In the genomic region with DNA sequence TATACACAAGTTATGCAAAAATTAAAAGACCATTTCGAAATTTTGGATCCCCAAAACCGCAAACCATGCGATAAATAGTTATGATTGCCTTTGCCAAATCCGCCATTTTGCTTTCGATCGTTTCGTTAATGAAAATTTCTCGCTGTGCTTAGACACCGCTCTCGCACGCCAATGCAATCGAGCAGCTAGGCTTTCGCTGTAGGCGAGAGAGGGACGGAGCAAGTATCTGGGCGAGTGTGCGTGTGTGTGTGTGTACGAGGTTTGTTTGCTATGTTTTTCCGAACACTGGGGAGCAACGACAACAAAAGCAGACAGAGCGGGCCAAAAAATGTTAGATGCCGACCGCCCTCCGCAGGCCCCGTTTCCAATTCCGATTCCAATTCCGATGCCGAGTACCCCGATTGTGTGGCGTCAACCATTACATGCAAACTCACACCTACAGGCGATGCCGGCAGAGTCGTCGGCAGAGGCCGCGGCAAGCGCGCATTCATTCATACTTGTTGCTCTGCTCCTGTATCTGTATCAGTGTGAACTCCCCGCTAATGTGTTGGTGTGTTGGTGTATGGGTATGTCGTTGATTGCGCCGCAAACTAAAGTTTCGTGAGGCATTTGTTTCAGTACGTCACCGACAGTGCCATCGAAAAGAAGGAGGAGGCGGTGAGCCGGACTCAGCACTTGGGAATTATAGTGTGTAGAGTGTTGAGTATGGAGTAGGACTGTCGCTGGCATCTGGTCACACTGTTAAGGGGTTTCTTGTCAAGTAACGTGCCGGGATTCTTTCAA, we compare ENCODE assay signal across 1 fruit fly cellular context.
TF ChIP-seq lines count a peak whose summit lies in the region.

No protein-coding gene starts in this region.

TF ChIP-seq in whole organism, embryonic, 481 proteins besides CTCF, POLR2A, EP300 and RAD21 (continued from another document and continues in another):
- TF ChIP-seq fd96Cb (tag; optimal IDR thresholded peaks at IDR 0.05; lab: Kevin White, UChicago) (peak; percentile 27), CG2889 (GFP tag; IDR thresholded peaks at IDR 0.05; lab: Robert Waterston, UW) (peak; percentile 65; the same call in 2 of the 3 replicates), CG4282 (GFP tag; optimal IDR thresholded peaks at IDR 0.05; lab: Kevin White, UChicago) (no peak), toy (GFP tag; IDR thresholded peaks at IDR 0.05; lab: Robert Waterston, UW) (no peak), fd64A (GFP tag; optimal IDR thresholded peaks at IDR 0.05; lab: Kevin White, UChicago) (peak; percentile 51), tgo (GFP tag; IDR thresholded peaks at IDR 0.05; lab: Robert Waterston, UW) (peak; percentile 53; the same call in 2 of the 3 replicates), Pdp1 (GFP tag; optimal IDR thresholded peaks at IDR 0.05; lab: Kevin White, UChicago) (peak; percentile 27 to 77), CG17186 (GFP tag; optimal IDR thresholded peaks at IDR 0.05; lab: Kevin White, UChicago) (no peak), Hmr (GFP tag; optimal IDR thresholded peaks at IDR 0.05; lab: Kevin White, UChicago) (peak; percentile 67), CG1647 (GFP tag; optimal IDR thresholded peaks at IDR 0.05; lab: Kevin White, UChicago) (peak; percentile 12), CG11456 (GFP tag; IDR thresholded peaks at IDR 0.05; lab: Robert Waterston, UW) (peak; percentile 62; the same call in 2 of the 3 replicates), CG2202 (tag; optimal IDR thresholded peaks at IDR 0.05; lab: Kevin White, UChicago) (peak; percentile 12), ab (GFP tag; optimal IDR thresholded peaks at IDR 0.05; lab: Kevin White, UChicago) (peak; percentile 67), az2 (GFP tag; optimal IDR thresholded peaks at IDR 0.05; lab: Kevin White, UChicago) (peak; percentile 8), Rfx (GFP tag; IDR thresholded peaks at IDR 0.05; lab: Robert Waterston, UW) (peak; percentile 77; the same call in 1 of the 2 replicates), emc (GFP tag; optimal IDR thresholded peaks at IDR 0.05; lab: Kevin White, UChicago) (no peak), CG18764 (GFP tag; optimal IDR thresholded peaks at IDR 0.05; lab: Kevin White, UChicago) (peak; percentile 7), Ssrp (tag; optimal IDR thresholded peaks at IDR 0.05; lab: Kevin White, UChicago) (peak; percentile 17), H15 (GFP tag; IDR thresholded peaks at IDR 0.05; lab: Robert Waterston, UW) (0 out of 3 replicates have a peak, but pooled peaks have one; percentile 35), twi (tag; optimal IDR thresholded peaks at IDR 0.05; lab: Kevin White, UChicago) (no peak), ATbp (GFP tag; optimal IDR thresholded peaks at IDR 0.05; lab: Kevin White, UChicago) (no peak), CG17912 (GFP tag; optimal IDR thresholded peaks at IDR 0.05; lab: Kevin White, UChicago) (peak; percentile 30), CG2875 (GFP tag; optimal IDR thresholded peaks at IDR 0.05; lab: Kevin White, UChicago) (peak; percentile 35), CG1832 (GFP tag; optimal IDR thresholded peaks at IDR 0.05; lab: Kevin White, UChicago) (peak; percentile 74), Hsf (GFP tag; optimal IDR thresholded peaks at IDR 0.05; lab: Kevin White, UChicago) (peak; percentile 37), p53 (GFP tag; optimal IDR thresholded peaks at IDR 0.05; lab: Kevin White, UChicago) (no peak), cas (GFP tag; IDR thresholded peaks at IDR 0.05; lab: Robert Waterston, UW) (0 out of 2 replicates have a peak, but pooled peaks have one; percentile 16), PHDP (tag; optimal IDR thresholded peaks at IDR 0.05; lab: Kevin White, UChicago) (no peak), Sry-β (GFP tag; optimal IDR thresholded peaks at IDR 0.05; lab: Kevin White, UChicago) (no peak), ERR (GFP tag; optimal IDR thresholded peaks at IDR 0.05; lab: Kevin White, UChicago) (peak; percentile 36), CG12236 (GFP tag; optimal IDR thresholded peaks at IDR 0.05; lab: Kevin White, UChicago) (no peak), C15 (GFP tag; IDR thresholded peaks at IDR 0.05; lab: Robert Waterston, UW) (0 out of 3 replicates have a peak, but pooled peaks have one; percentile 33), NC2α (GFP tag; optimal IDR thresholded peaks at IDR 0.05; lab: Kevin White, UChicago) (no peak), CG14860 (GFP tag; IDR thresholded peaks at IDR 0.05; lab: Robert Waterston, UW; ENCODE audit: partially characterized antibody) (no peak), CG3995 (GFP tag; optimal IDR thresholded peaks at IDR 0.05; lab: Kevin White, UChicago) (no peak), CG9932 (GFP tag; IDR thresholded peaks at IDR 0.05; lab: Robert Waterston, UW) (peak; percentile 69), repo (GFP tag; optimal IDR thresholded peaks at IDR 0.05; lab: Kevin White, UChicago) (peak; percentile 13), CG11504 (tag; optimal IDR thresholded peaks at IDR 0.05; lab: Kevin White, UChicago) (peak; percentile 25), CG31388 (GFP tag; optimal IDR thresholded peaks at IDR 0.05; lab: Kevin White, UChicago) (no peak), pzg (GFP tag; optimal IDR thresholded peaks at IDR 0.05; lab: Kevin White, UChicago) (peak; percentile 22), bsh (GFP tag; optimal IDR thresholded peaks at IDR 0.05; lab: Kevin White, UChicago) (peak; percentile 44 to 47), CG14441 (GFP tag; IDR thresholded peaks at IDR 0.05; lab: Robert Waterston, UW) (peak; percentile 65; the same call in 1 of the 2 replicates), CG31365 (tag; optimal IDR thresholded peaks at IDR 0.05; lab: Kevin White, UChicago) (peak; percentile 50), CG14667 (GFP tag; IDR thresholded peaks at IDR 0.05; lab: Robert Waterston, UW) (peak; percentile 17; the same call in 1 of the 2 replicates), CG8388 (GFP tag; optimal IDR thresholded peaks at IDR 0.05; lab: Kevin White, UChicago) (peak; percentile 7), insv (GFP tag; optimal IDR thresholded peaks at IDR 0.05; lab: Kevin White, UChicago) (no peak), TFAM (GFP tag; optimal IDR thresholded peaks at IDR 0.05; lab: Kevin White, UChicago) (no peak), CG12104 (GFP tag; optimal IDR thresholded peaks at IDR 0.05; lab: Kevin White, UChicago) (peak; percentile 32), CG2712 (tag; optimal IDR thresholded peaks at IDR 0.05; lab: Kevin White, UChicago) (peak; percentile 46), Sox102F (GFP tag; optimal IDR thresholded peaks at IDR 0.05; lab: Kevin White, UChicago) (peak; percentile 42), stwl (tag; optimal IDR thresholded peaks at IDR 0.05; lab: Kevin White, UChicago) (peak; percentile 65), CG33213 (GFP tag; optimal IDR thresholded peaks at IDR 0.05; lab: Kevin White, UChicago) (peak; percentile 9), Nf-YB (GFP tag; optimal IDR thresholded peaks at IDR 0.05; lab: Kevin White, UChicago) (peak; percentile 30), CG17328 (GFP tag; IDR thresholded peaks at IDR 0.05; lab: Robert Waterston, UW) (peak; percentile 28; the same call in 1 of the 2 replicates), CG1792 (GFP tag; optimal IDR thresholded peaks at IDR 0.05; lab: Kevin White, UChicago) (peak; percentile 52), Dbx (GFP tag; IDR thresholded peaks at IDR 0.05; lab: Robert Waterston, UW) (peak; percentile 72), grau (tag; optimal IDR thresholded peaks at IDR 0.05; lab: Kevin White, UChicago) (peak; percentile 31), Asciz (GFP tag; optimal IDR thresholded peaks at IDR 0.05; lab: Kevin White, UChicago) (no peak), pros (GFP tag; optimal IDR thresholded peaks at IDR 0.05; lab: Kevin White, UChicago) (peak; percentile 80), Meics (GFP tag; optimal IDR thresholded peaks at IDR 0.05; lab: Kevin White, UChicago) (peak; percentile 6), CG9437 (GFP tag; optimal IDR thresholded peaks at IDR 0.05; lab: Kevin White, UChicago) (no peak), CG7839 (tag; optimal IDR thresholded peaks at IDR 0.05; lab: Kevin White, UChicago) (peak; percentile 37), Stat92E (GFP tag; optimal IDR thresholded peaks at IDR 0.05; lab: Kevin White, UChicago) (peak in 2 of 3 experiments; percentile 31 to 77), cwo (GFP tag; optimal IDR thresholded peaks at IDR 0.05; lab: Kevin White, UChicago) (peak; percentile 85), kay (GFP tag; optimal IDR thresholded peaks at IDR 0.05; lab: Kevin White, UChicago) (peak; percentile 58), dm (GFP tag; optimal IDR thresholded peaks at IDR 0.05; lab: Kevin White, UChicago) (no peak), gcm (GFP tag; optimal IDR thresholded peaks at IDR 0.05; lab: Kevin White, UChicago) (peak; percentile 50), Dp (GFP tag; optimal IDR thresholded peaks at IDR 0.05; lab: Kevin White, UChicago) (no peak), slou (GFP tag; optimal IDR thresholded peaks at IDR 0.05; lab: Kevin White, UChicago) (no peak), CG2120 (GFP tag; optimal IDR thresholded peaks at IDR 0.05; lab: Kevin White, UChicago) (peak; percentile 34), CG3065 (GFP tag; optimal IDR thresholded peaks at IDR 0.05; lab: Kevin White, UChicago) (no peak), H2.0 (GFP tag; IDR thresholded peaks at IDR 0.05; lab: Robert Waterston, UW) (0 out of 2 replicates have a peak, but pooled peaks have one; percentile 40), dan (GFP tag; IDR thresholded peaks at IDR 0.05; lab: Robert Waterston, UW) (no peak), CG4707 (GFP tag; optimal IDR thresholded peaks at IDR 0.05; lab: Kevin White, UChicago) (no peak), nom (GFP tag; optimal IDR thresholded peaks at IDR 0.05; lab: Kevin White, UChicago) (peak; percentile 55), CG3407 (GFP tag; optimal IDR thresholded peaks at IDR 0.05; lab: Kevin White, UChicago) (no peak), CG7786 (GFP tag; optimal IDR thresholded peaks at IDR 0.05; lab: Kevin White, UChicago) (peak; percentile 64), lmd (GFP tag; IDR thresholded peaks at IDR 0.05; lab: Robert Waterston, UW) (peak; percentile 70), prd (optimal IDR thresholded peaks at IDR 0.05; lab: Kevin White, UChicago) (no peak), prd (GFP tag; IDR thresholded peaks at IDR 0.05; lab: Robert Waterston, UW) (peak; percentile 75), CG4404 (GFP tag; IDR thresholded peaks at IDR 0.05; lab: Robert Waterston, UW) (peak; percentile 39; the same call in 1 of the 2 replicates), mirr (GFP tag; optimal IDR thresholded peaks at IDR 0.05; lab: Kevin White, UChicago) (peak; percentile 97), CG8089 (GFP tag; optimal IDR thresholded peaks at IDR 0.05; lab: Kevin White, UChicago) (peak; percentile 15), Opbp (GFP tag; IDR thresholded peaks at IDR 0.05; lab: Robert Waterston, UW; ENCODE audit: partially characterized antibody) (peak; percentile 14; the same call in 1 of the 3 replicates), CG32532 (GFP tag; IDR thresholded peaks at IDR 0.05; lab: Robert Waterston, UW) (peak; percentile 48), CG8359 (GFP tag; optimal IDR thresholded peaks at IDR 0.05; lab: Kevin White, UChicago; ENCODE audit: borderline replicate concordance) (no peak), CG4820 (GFP tag; optimal IDR thresholded peaks at IDR 0.05; lab: Kevin White, UChicago) (no peak), CG15011 (GFP tag; optimal IDR thresholded peaks at IDR 0.05; lab: Kevin White, UChicago) (no peak), gro (GFP tag; optimal IDR thresholded peaks at IDR 0.05; lab: Kevin White, UChicago) (peak; percentile 76), h (optimal IDR thresholded peaks at IDR 0.05; lab: Kevin White, UChicago) (no peak), CG5245 (GFP tag; optimal IDR thresholded peaks at IDR 0.05; lab: Kevin White, UChicago) (no peak), sc (optimal IDR thresholded peaks at IDR 0.05; lab: Kevin White, UChicago) (no peak), sc (GFP tag; optimal IDR thresholded peaks at IDR 0.05; lab: Kevin White, UChicago) (no peak), CG42726 (GFP tag; IDR thresholded peaks at IDR 0.05; lab: Robert Waterston, UW; ENCODE audit: partially characterized antibody) (no peak; the same call in 1 of the 2 replicates), btn (GFP tag; optimal IDR thresholded peaks at IDR 0.05; lab: Kevin White, UChicago) (peak; percentile 40), CG33557 (GFP tag; optimal IDR thresholded peaks at IDR 0.05; lab: Kevin White, UChicago) (no peak), chn (GFP tag; optimal IDR thresholded peaks at IDR 0.05; lab: Kevin White, UChicago) (peak; percentile 27), Neu2 (GFP tag; optimal IDR thresholded peaks at IDR 0.05; lab: Kevin White, UChicago; ENCODE audit: borderline replicate concordance) (no peak), CG7987 (GFP tag; optimal IDR thresholded peaks at IDR 0.05; lab: Kevin White, UChicago) (peak; percentile 12), luna (GFP tag; optimal IDR thresholded peaks at IDR 0.05; lab: Kevin White, UChicago) (no peak), lola (GFP tag; optimal IDR thresholded peaks at IDR 0.05; lab: Kevin White, UChicago) (peak in 2 of 3 experiments; percentile 33 to 84), CG8944 (GFP tag; optimal IDR thresholded peaks at IDR 0.05; lab: Kevin White, UChicago) (peak; percentile 42), dmrt11E (tag; optimal IDR thresholded peaks at IDR 0.05; lab: Kevin White, UChicago) (peak; percentile 43), HLHmδ (GFP tag; optimal IDR thresholded peaks at IDR 0.05; lab: Kevin White, UChicago) (peak; percentile 75), CG11398 (GFP tag; optimal IDR thresholded peaks at IDR 0.05; lab: Kevin White, UChicago) (no peak), so (GFP tag; IDR thresholded peaks at IDR 0.05; lab: Robert Waterston, UW) (peak; percentile 70; the same call in 1 of the 3 replicates), dimm (GFP tag; IDR thresholded peaks at IDR 0.05; lab: Robert Waterston, UW) (no peak), fu2 (GFP tag; optimal IDR thresholded peaks at IDR 0.05; lab: Kevin White, UChicago) (peak; percentile 20), HLH3B (GFP tag; IDR thresholded peaks at IDR 0.05; lab: Robert Waterston, UW) (peak; percentile 41; the same call in 1 of the 2 replicates), sd (tag; optimal IDR thresholded peaks at IDR 0.05; lab: Kevin White, UChicago) (peak; percentile 100), pfk (GFP tag; optimal IDR thresholded peaks at IDR 0.05; lab: Kevin White, UChicago) (peak; percentile 46), slp2 (GFP tag; optimal IDR thresholded peaks at IDR 0.05; lab: Kevin White, UChicago) (peak; percentile 61), Dek (tag; optimal IDR thresholded peaks at IDR 0.05; lab: Kevin White, UChicago) (peak; percentile 33), gce (GFP tag; IDR thresholded peaks at IDR 0.05; lab: Robert Waterston, UW) (no peak), tna (GFP tag; IDR thresholded peaks at IDR 0.05; lab: Robert Waterston, UW; ENCODE audit: partially characterized antibody) (0 out of 2 replicates have a peak, but pooled peaks have one; percentile 39), CG15696 (tag; optimal IDR thresholded peaks at IDR 0.05; lab: Kevin White, UChicago) (no peak), D19B (GFP tag; optimal IDR thresholded peaks at IDR 0.05; lab: Kevin White, UChicago) (peak; percentile 0), crol (GFP tag; IDR thresholded peaks at IDR 0.05; lab: Robert Waterston, UW) (peak; percentile 99)
